Fruit fly (Drosophila melanogaster): ENCODE measurements around the gene SNF4Agamma.

The SNF4Agamma gene

DNA sequence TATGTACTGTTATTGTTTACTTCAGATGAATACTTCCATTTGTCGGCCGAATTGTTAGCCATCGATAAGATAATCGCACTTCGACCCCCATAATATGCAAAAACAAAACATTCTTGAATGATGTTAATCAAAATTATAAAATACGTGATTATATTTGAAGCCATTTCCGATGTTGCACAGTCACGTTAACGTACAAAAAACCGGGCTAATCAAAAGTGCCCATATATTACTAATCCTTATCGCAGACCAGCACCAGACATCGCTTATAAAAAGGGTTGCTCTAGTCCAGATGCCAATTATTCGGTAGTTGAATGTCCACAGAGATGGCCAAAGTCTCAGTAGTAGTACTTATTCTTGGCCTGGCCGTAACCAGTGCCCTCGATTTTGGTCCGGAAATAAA, 101.8 kb downstream of the SNF4Agamma start, which contains the start of gene CG5892:
Gene CG5892 (plus strand): TSS at position 301 of the 400 bp plus-strand sequence.
- TF ChIP-seq Ets21C (GFP tag; optimal IDR thresholded peaks at IDR 0.05) (no peak), fkh (GFP tag; optimal IDR thresholded peaks at IDR 0.05) (no peak)

DNA sequence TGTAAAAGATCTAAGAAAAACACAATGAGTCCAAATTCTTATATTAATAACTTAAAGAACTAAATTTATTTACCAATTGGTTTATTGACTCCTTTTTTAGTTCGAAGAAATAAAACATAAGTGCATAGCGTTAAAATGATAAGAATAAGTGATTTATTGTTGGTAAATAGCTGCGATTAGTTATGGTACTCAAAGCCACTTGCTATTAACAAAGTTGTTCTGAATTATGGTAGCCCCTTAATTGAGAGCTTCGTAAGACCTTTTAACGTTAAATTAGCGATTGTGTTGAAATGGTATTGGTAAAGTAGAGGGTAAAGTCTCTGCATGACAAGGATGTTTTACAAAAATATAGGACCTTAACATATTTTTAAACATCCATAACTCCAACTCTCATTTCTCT, 105.3 kb downstream of the SNF4Agamma start:
- no peak for TF ChIP-seq cyc (GFP tag; optimal IDR thresholded peaks at IDR 0.05)
- TF ChIP-seq CG10669 (GFP tag; optimal IDR thresholded peaks at IDR 0.05), result no peak
- no peak for TF ChIP-seq lz (GFP tag; optimal IDR thresholded peaks at IDR 0.05)

DNA sequence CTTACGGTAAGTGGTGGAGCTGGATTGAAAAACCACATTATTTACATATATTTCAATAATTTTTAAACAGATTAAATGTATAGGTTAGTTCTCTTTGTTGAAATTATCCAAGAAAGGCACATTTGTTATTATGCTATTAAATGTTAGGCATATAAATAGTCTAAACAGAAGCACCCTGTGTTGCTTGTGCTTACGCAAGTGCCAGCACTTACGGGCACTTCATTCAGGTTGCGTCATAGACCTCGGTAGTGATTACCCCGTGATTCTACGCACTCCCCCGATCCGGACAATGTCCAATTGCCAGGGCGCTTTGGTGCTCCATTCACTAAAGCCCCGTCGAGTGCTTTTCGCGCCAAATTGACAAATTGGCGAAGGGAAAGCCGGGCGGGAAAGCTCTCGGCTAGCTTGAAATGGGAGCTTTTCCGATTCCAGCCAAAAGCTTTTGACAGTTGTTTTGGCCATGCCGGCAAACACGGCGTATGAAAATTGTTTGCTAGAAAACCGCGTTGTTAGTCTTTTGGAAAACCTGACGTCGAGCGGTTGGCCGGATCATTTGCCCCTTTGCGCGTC, 106.0 kb downstream of the SNF4Agamma start, which contains the start of gene ETHR:
Gene ETHR (plus strand): TSS at position 520 of the 570 bp plus-strand sequence.
- TF ChIP-seq fkh (GFP tag; optimal IDR thresholded peaks at IDR 0.05), result peak; percentile 15
- TF ChIP-seq net (GFP tag; optimal IDR thresholded peaks at IDR 0.05), result peak; percentile 29
- TF ChIP-seq CG6854 (GFP tag; optimal IDR thresholded peaks at IDR 0.05), result no peak
- peak; percentile 50; the same call in 2 of the 3 replicates for TF ChIP-seq CG6163 (GFP tag; IDR thresholded peaks at IDR 0.05)
- peak; percentile 2 for TF ChIP-seq CG6276 (GFP tag; optimal IDR thresholded peaks at IDR 0.05)
- peak; percentile 9; the same call in 1 of the 2 replicates for TF ChIP-seq CG11294 (GFP tag; IDR thresholded peaks at IDR 0.05)
- no peak for TF ChIP-seq CG1621 (tag; optimal IDR thresholded peaks at IDR 0.05)
- no peak for TF ChIP-seq salr (GFP tag; optimal IDR thresholded peaks at IDR 0.05)
- peak; percentile 2 for TF ChIP-seq CG8632 (GFP tag; optimal IDR thresholded peaks at IDR 0.05)
- TF ChIP-seq CG8119 (GFP tag; IDR thresholded peaks at IDR 0.05), result peak; percentile 31; the same call in 1 of the 3 replicates
- 0 out of 3 replicates have a peak, but pooled peaks have one; percentile 37 for TF ChIP-seq eg (GFP tag; IDR thresholded peaks at IDR 0.05)
- TF ChIP-seq fd59A (GFP tag; optimal IDR thresholded peaks at IDR 0.05), result no peak
- no peak for TF ChIP-seq cyc (GFP tag; optimal IDR thresholded peaks at IDR 0.05)
- TF ChIP-seq CG4318 (GFP tag; optimal IDR thresholded peaks at IDR 0.05), result no peak
- TF ChIP-seq Hr4 (GFP tag; optimal IDR thresholded peaks at IDR 0.05), result peak; percentile 31
- no peak for TF ChIP-seq Sox14 (GFP tag; optimal IDR thresholded peaks at IDR 0.05)
- TF ChIP-seq achi (GFP tag; optimal IDR thresholded peaks at IDR 0.05), result peak; percentile 3
- TF ChIP-seq CG34406 (GFP tag; optimal IDR thresholded peaks at IDR 0.05), result peak; percentile 28
- TF ChIP-seq CG9139 (GFP tag; optimal IDR thresholded peaks at IDR 0.05), result no peak
- TF ChIP-seq Eip93F (GFP tag; optimal IDR thresholded peaks at IDR 0.05), result no peak
- TF ChIP-seq Met (GFP tag; optimal IDR thresholded peaks at IDR 0.05), result peak; percentile 4
- TF ChIP-seq Ets21C (GFP tag; optimal IDR thresholded peaks at IDR 0.05), result no peak
- peak; percentile 8 for TF ChIP-seq CG32006 (GFP tag; optimal IDR thresholded peaks at IDR 0.05)
- TF ChIP-seq CG16779 (tag; optimal IDR thresholded peaks at IDR 0.05), result peak; percentile 86
- no peak for TF ChIP-seq CG3032 (tag; optimal IDR thresholded peaks at IDR 0.05)
- TF ChIP-seq Eip78C (GFP tag), result peak; percentile 84
- TF ChIP-seq CG3919 (GFP tag; optimal IDR thresholded peaks at IDR 0.05), result peak; percentile 15
- TF ChIP-seq vri (GFP tag; optimal IDR thresholded peaks at IDR 0.05), result peak; percentile 93
- peak; percentile 1 for TF ChIP-seq CG6792 (GFP tag; optimal IDR thresholded peaks at IDR 0.05)
- peak; percentile 26 for TF ChIP-seq pdm3 (GFP tag; optimal IDR thresholded peaks at IDR 0.05)

DNA sequence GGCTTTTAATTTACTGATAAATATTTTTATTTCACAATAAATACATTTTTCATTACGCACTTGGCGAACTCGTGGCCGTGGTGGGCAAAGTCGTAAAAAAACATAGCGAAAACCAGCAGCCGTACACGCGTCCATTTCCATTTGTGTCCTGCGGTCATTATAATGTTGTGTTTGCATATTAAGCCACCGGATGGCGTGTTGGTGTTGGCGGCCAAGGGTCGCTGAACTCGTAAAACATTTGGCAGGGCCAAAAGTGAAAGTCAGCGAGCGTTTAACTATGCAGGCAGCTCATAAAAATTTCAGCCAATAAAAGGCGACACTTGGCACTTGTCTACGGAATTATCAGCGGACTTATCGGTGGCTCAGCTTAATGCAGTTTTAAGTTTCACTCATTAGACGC, 111.9 kb downstream of the SNF4Agamma start:
- TF ChIP-seq CG8119 (GFP tag; IDR thresholded peaks at IDR 0.05) (no peak), Sox102F (GFP tag; optimal IDR thresholded peaks at IDR 0.05) (no peak), CG6808 (GFP tag; optimal IDR thresholded peaks at IDR 0.05) (no peak), fkh (GFP tag; optimal IDR thresholded peaks at IDR 0.05) (no peak), Met (GFP tag; optimal IDR thresholded peaks at IDR 0.05) (no peak), fd59A (GFP tag; optimal IDR thresholded peaks at IDR 0.05) (no peak), Hr38 (GFP tag; optimal IDR thresholded peaks at IDR 0.05) (no peak), Hr39 (GFP tag; optimal IDR thresholded peaks at IDR 0.05) (no peak), Sox15 (GFP tag; optimal IDR thresholded peaks at IDR 0.05) (no peak), ss (GFP tag; optimal IDR thresholded peaks at IDR 0.05) (no peak), acj6 (GFP tag; optimal IDR thresholded peaks at IDR 0.05) (no peak), CG34406 (GFP tag; optimal IDR thresholded peaks at IDR 0.05) (no peak), CG11294 (GFP tag; IDR thresholded peaks at IDR 0.05) (no peak), Ets96B (tag; optimal IDR thresholded peaks at IDR 0.05) (no peak), CG3032 (tag; optimal IDR thresholded peaks at IDR 0.05) (no peak)
